Fruit fly (Drosophila melanogaster) whole organism, embryonic: ENCODE measurements around the gene CG14452.

ENCODE experiments used
- Ada2b ChIP-seq: fragments of 200-800 bp; sonication (Bioruptor generic); IDR thresholded peaks from 2 replicates; pipeline ENCODE4 v1.3.6; 2022; ENCODE audit warnings: missing biosample characterization, missing genetic modification characterization
- Adf1 ChIP-seq: fragments of 200-800 bp; sonication (Bioruptor generic); IDR thresholded peaks from 2 replicates; pipeline ENCODE4 v1.3.6; 2022; ENCODE audit warnings: missing biosample characterization, missing genetic modification characterization
- B-H1 ChIP-seq: fragments of 200-800 bp; sonication (Bioruptor generic); IDR thresholded peaks from 3 replicates; pipeline ENCODE4 v1.3.6; 2022; ENCODE audit warnings: missing biosample characterization, missing genetic modification characterization
- Bgb ChIP-seq: fragments of 200-800 bp; sonication (Bioruptor generic); IDR thresholded peaks from 2 replicates; pipeline ENCODE4 v1.3.6; 2022; ENCODE audit warnings: missing biosample characterization, missing genetic modification characterization; ENCODE audit not compliant: partially characterized antibody
- CG12299 ChIP-seq: fragments of 200-800 bp; sonication (Bioruptor generic); optimal IDR thresholded peaks from 2 replicates; lab custom pipeline; 2018; ENCODE audit warnings: missing biosample characterization, mild to moderate bottlenecking, missing genetic modification characterization
- CG13287 ChIP-seq: fragments of 200-800 bp; sonication (Bioruptor generic); IDR thresholded peaks from 2 replicates; pipeline ENCODE4 v1.3.6; 2022; ENCODE audit warnings: missing biosample characterization, missing genetic modification characterization; ENCODE audit not compliant: partially characterized antibody
- CG13424 ChIP-seq: fragments of 200-800 bp; sonication (Bioruptor generic); optimal IDR thresholded peaks from 2 replicates; lab custom pipeline; 2019; ENCODE audit warnings: missing biosample characterization, mild to moderate bottlenecking, missing genetic modification characterization, moderate library complexity
- CG16779 ChIP-seq: fragments of 200-800 bp; sonication (Bioruptor generic); IDR thresholded peaks from 2 replicates; pipeline ENCODE4 v1.3.6; 2022; ENCODE audit warnings: missing biosample characterization, missing genetic modification characterization
- CG17829 ChIP-seq: fragments of 200-800 bp; optimal IDR thresholded peaks from 2 replicates; lab custom pipeline; 2019; ENCODE audit warnings: missing biosample characterization, mild to moderate bottlenecking, missing genetic modification characterization, moderate library complexity
- CG18011 ChIP-seq: fragments of 200-800 bp; sonication (Bioruptor generic); optimal IDR thresholded peaks from 2 replicates; lab custom pipeline; 2017; ENCODE audit warnings: missing biosample characterization, missing genetic modification characterization, mild to moderate bottlenecking, moderate library complexity, missing genotype
- CG2120 ChIP-seq: fragments of 200-800 bp; sonication (Bioruptor generic); optimal IDR thresholded peaks from 3 replicates; lab custom pipeline; 2016; ENCODE audit warnings: missing biosample characterization, missing genetic modification characterization
- CG2202 ChIP-seq: fragments of 200-800 bp; sonication (Bioruptor generic); optimal IDR thresholded peaks from 2 replicates; lab custom pipeline; 2018; ENCODE audit warnings: missing biosample characterization, mild to moderate bottlenecking, missing genetic modification characterization
- CG2712 ChIP-seq: fragments of 200-800 bp; optimal IDR thresholded peaks from 3 replicates; lab custom pipeline; 2019; ENCODE audit warnings: missing biosample characterization, mild to moderate bottlenecking, missing genetic modification characterization, moderate library complexity
- CG2889 ChIP-seq: fragments of 200-800 bp; sonication (Bioruptor generic); IDR thresholded peaks from 3 replicates; pipeline ENCODE4 v1.3.6; 2022; ENCODE audit warnings: missing biosample characterization, missing genetic modification characterization
- CG3065 ChIP-seq: fragments of 200-800 bp; sonication (Bioruptor generic); optimal IDR thresholded peaks from 2 replicates; lab custom pipeline; 2016; ENCODE audit warnings: missing biosample characterization, missing genetic modification characterization
- CG4404 ChIP-seq: fragments of 200-800 bp; sonication (Bioruptor generic); IDR thresholded peaks from 2 replicates; pipeline ENCODE4 v1.3.6; 2022; ENCODE audit warnings: missing biosample characterization, missing genetic modification characterization
- CG6254 ChIP-seq: fragments of 200-800 bp; sonication (Bioruptor generic); optimal IDR thresholded peaks from 3 replicates; lab custom pipeline; 2017; ENCODE audit warnings: mild to moderate bottlenecking, missing biosample characterization, missing genetic modification reagents, missing genetic modification characterization
- CG7987 ChIP-seq: fragments of 200-800 bp; sonication (Bioruptor generic); optimal IDR thresholded peaks from 2 replicates; lab custom pipeline; 2018; ENCODE audit warnings: missing biosample characterization, mild to moderate bottlenecking, missing genetic modification characterization, moderate library complexity
- CrebB ChIP-seq: fragments of 200-800 bp; sonication (Bioruptor generic); optimal IDR thresholded peaks from 3 replicates; lab custom pipeline; 2018; ENCODE audit warnings: missing biosample characterization, mild to moderate bottlenecking, missing genetic modification characterization
- D19B ChIP-seq: fragments of 200-800 bp; sonication (Bioruptor generic); optimal IDR thresholded peaks from 2 replicates; lab custom pipeline; 2017; ENCODE audit warnings: missing biosample characterization, mild to moderate bottlenecking, missing genetic modification characterization
- Dll ChIP-seq: fragments of 200-800 bp; sonication (Bioruptor generic); IDR thresholded peaks from 4 replicates; pipeline ENCODE4 v1.3.6; 2022; ENCODE audit warnings: missing biosample characterization, missing genetic modification characterization; ENCODE audit not compliant: partially characterized antibody
- Ets65A ChIP-seq: fragments of 200-800 bp; sonication (Bioruptor generic); peaks from one replicate; lab custom pipeline; 2016; ENCODE audit warnings: missing biosample characterization, missing genetic modification characterization
- Fer3 ChIP-seq: fragments of 200-800 bp; sonication (Bioruptor generic); optimal IDR thresholded peaks from 2 replicates; lab custom pipeline; 2018; ENCODE audit warnings: missing biosample characterization, mild to moderate bottlenecking, missing genetic modification characterization, moderate library complexity
- Gsc ChIP-seq: fragments of 200-800 bp; sonication (Bioruptor generic); IDR thresholded peaks from 2 replicates; pipeline ENCODE4 v1.3.6; 2022; ENCODE audit warnings: missing biosample characterization, missing genetic modification characterization
- Hmx ChIP-seq: fragments of 200-800 bp; sonication (Bioruptor generic); optimal IDR thresholded peaks from 2 replicates; lab custom pipeline; 2016; ENCODE audit warnings: missing biosample characterization, missing genetic modification characterization
- Hr39 ChIP-seq: fragments of >200 bp; optimal IDR thresholded peaks from 2 replicates; lab custom pipeline; 2017
- Lhr ChIP-seq: fragments of 200-800 bp; sonication (Bioruptor generic); optimal IDR thresholded peaks from 3 replicates; lab custom pipeline; 2017; ENCODE audit warnings: mild to moderate bottlenecking, missing biosample characterization, missing genetic modification reagents, missing genetic modification characterization
- Opbp ChIP-seq: fragments of 200-800 bp; sonication (Bioruptor generic); IDR thresholded peaks from 3 replicates; pipeline ENCODE4 v1.3.6; 2022; ENCODE audit warnings: missing biosample characterization, missing genetic modification characterization; ENCODE audit not compliant: partially characterized antibody
- Ptx1 ChIP-seq: fragments of 200-800 bp; sonication (Bioruptor generic); IDR thresholded peaks from 2 replicates; pipeline ENCODE4 v1.3.6; 2022; ENCODE audit warnings: missing biosample characterization, missing genetic modification characterization
- Xbp1 ChIP-seq: fragments of 200-800 bp; sonication (Bioruptor generic); optimal IDR thresholded peaks from 3 replicates; lab custom pipeline; 2016; ENCODE audit warnings: missing biosample characterization, mild to moderate bottlenecking, missing genetic modification characterization
- ap ChIP-seq: fragments of 200-800 bp; sonication (Bioruptor generic); IDR thresholded peaks from 2 replicates; pipeline ENCODE4 v1.3.6; 2022; ENCODE audit warnings: missing biosample characterization, missing genetic modification characterization
- ato ChIP-seq: fragments of 200-800 bp; sonication (Bioruptor generic); IDR thresholded peaks from 2 replicates; pipeline ENCODE4 v1.3.6; 2022; ENCODE audit warnings: missing biosample characterization, missing genetic modification characterization; ENCODE audit not compliant: partially characterized antibody
- az2 ChIP-seq: fragments of 200-800 bp; sonication (Bioruptor generic); optimal IDR thresholded peaks from 3 replicates; lab custom pipeline; 2016; ENCODE audit warnings: missing biosample characterization, missing genetic modification characterization
- chm ChIP-seq: fragments of 200-800 bp; sonication (Bioruptor generic); IDR thresholded peaks from 2 replicates; pipeline ENCODE4 v1.3.6; 2022; ENCODE audit warnings: missing biosample characterization, missing genetic modification characterization
- ci ChIP-seq: fragments of 200-800 bp; sonication (Bioruptor generic); IDR thresholded peaks from 3 replicates; pipeline ENCODE4 v1.3.6; 2022; ENCODE audit warnings: missing biosample characterization, missing genetic modification characterization
- dati ChIP-seq: fragments of 200-800 bp; sonication (Bioruptor generic); IDR thresholded peaks from 2 replicates; pipeline ENCODE4 v1.3.6; 2022; ENCODE audit warnings: missing biosample characterization, missing genetic modification characterization
- gcm ChIP-seq: fragments of 200-800 bp; sonication (Bioruptor generic); optimal IDR thresholded peaks from 2 replicates; lab custom pipeline; 2019; ENCODE audit warnings: missing biosample characterization, mild to moderate bottlenecking, missing genetic modification characterization, moderate library complexity
- gt ChIP-seq: fragments of 200-800 bp; sonication (Bioruptor generic); IDR thresholded peaks from 2 replicates; pipeline ENCODE4 v1.3.6; 2022; ENCODE audit warnings: missing biosample characterization, missing genetic modification characterization
- hth ChIP-seq: fragments of >200 bp; optimal IDR thresholded peaks from 2 replicates; lab custom pipeline; 2017; ENCODE audit warnings: inconsistent platforms
- insv ChIP-seq, 2 experiments: fragments of 200-800 bp; sonication (Bioruptor generic); optimal IDR thresholded peaks; 3 replicates each; lab custom pipeline; 2016 to 2018; ENCODE audit warnings: missing biosample characterization in 2 of 2, missing genetic modification characterization in 2 of 2
- kay ChIP-seq: fragments of 200-800 bp; sonication (Bioruptor generic); optimal IDR thresholded peaks from 2 replicates; lab custom pipeline; 2016; ENCODE audit warnings: missing biosample characterization, missing genetic modification characterization
- nau ChIP-seq: fragments of 200-800 bp; sonication (Bioruptor generic); optimal IDR thresholded peaks from 3 replicates; lab custom pipeline; 2017; ENCODE audit warnings: missing biosample characterization, mild to moderate bottlenecking, missing genetic modification characterization, missing genetic modification reagents
- pita ChIP-seq: fragments of 200-800 bp; sonication (Bioruptor generic); optimal IDR thresholded peaks from 2 replicates; lab custom pipeline; 2017; ENCODE audit warnings: missing biosample characterization, mild to moderate bottlenecking, missing genetic modification characterization
- repo ChIP-seq: fragments of 200-800 bp; sonication (Bioruptor generic); optimal IDR thresholded peaks from 2 replicates; lab custom pipeline; 2016; ENCODE audit warnings: missing biosample characterization, missing genetic modification characterization
- row ChIP-seq: fragments of 200-800 bp; sonication (Bioruptor generic); IDR thresholded peaks from 3 replicates; pipeline ENCODE4 v1.3.6; 2022; ENCODE audit warnings: missing biosample characterization, missing genetic modification characterization
- sc ChIP-seq, 3 experiments: fragments of >200 bp in 2 of 3; fragments of 200-800 bp in 1 of 3; sonication (Bioruptor generic) in 1 of 3; optimal IDR thresholded peaks; 2 replicates in 2 of 3; 3 replicates in 1 of 3; lab custom pipeline; 2017; ENCODE audit warnings: mild to moderate bottlenecking in 1 of 3, missing biosample characterization in 1 of 3, missing genetic modification characterization in 1 of 3, missing genetic modification reagents in 1 of 3
- sens ChIP-seq: fragments of 200-800 bp; sonication (Bioruptor generic); peaks from one replicate; lab custom pipeline; 2016; ENCODE audit warnings: missing biosample characterization, missing genetic modification characterization
- sisA ChIP-seq: fragments of 200-800 bp; sonication (Bioruptor generic); IDR thresholded peaks from 2 replicates; pipeline ENCODE4 v1.3.6; 2022; ENCODE audit warnings: missing biosample characterization, missing genetic modification characterization
- ssp ChIP-seq: fragments of 200-800 bp; sonication (Bioruptor generic); IDR thresholded peaks from 2 replicates; pipeline ENCODE4 v1.3.6; 2022; ENCODE audit warnings: missing biosample characterization, missing genetic modification characterization
- stc ChIP-seq: fragments of 200-800 bp; sonication (Bioruptor generic); IDR thresholded peaks from 2 replicates; pipeline ENCODE4 v1.3.6; 2022; ENCODE audit warnings: missing biosample characterization, missing genetic modification characterization
- usp ChIP-seq: fragments of >200 bp; optimal IDR thresholded peaks from 2 replicates; lab custom pipeline; 2017; ENCODE audit warnings: missing biosample characterization, missing genetic modification characterization

Gene CG14452

dm6 chr3L:22724046-22724771 lies 28.5 kb downstream of the CG14452 start (continued):
- TF ChIP-seq CG2889 (GFP tag; lab: Robert Waterston, UW) = no peak
- TF ChIP-seq Hr39 (lab: Kevin White, UChicago) = no peak
- 0 out of 2 replicates have a peak, but pooled peaks have one; percentile 27 for TF ChIP-seq Adf1 (GFP tag; lab: Robert Waterston, UW)
- no peak for TF ChIP-seq Gsc (GFP tag; lab: Robert Waterston, UW)
- no peak for TF ChIP-seq chm (GFP tag; lab: Robert Waterston, UW)
- no peak for TF ChIP-seq nau
- TF ChIP-seq gt (GFP tag; lab: Robert Waterston, UW) = no peak
- no peak for TF ChIP-seq sens
- TF ChIP-seq CG2202 (tag; lab: Kevin White, UChicago) = no peak
- TF ChIP-seq stc (GFP tag; lab: Robert Waterston, UW) = no peak
- TF ChIP-seq Ada2b = no peak
- TF ChIP-seq Bgb (GFP tag; lab: Robert Waterston, UW) = no peak
- 0 out of 3 replicates have a peak, but pooled peaks have one; percentile 34 for TF ChIP-seq ci
- TF ChIP-seq sc (optimal IDR thresholded peaks at IDR 0.05; lab: Kevin White, UChicago) = no peak
- no peak for TF ChIP-seq sc (GFP tag; optimal IDR thresholded peaks at IDR 0.05; lab: Kevin White, UChicago)
- no peak for TF ChIP-seq B-H1 (GFP tag; lab: Robert Waterston, UW)
- no peak for TF ChIP-seq CrebB (tag; lab: Kevin White, UChicago)
- TF ChIP-seq ap (GFP tag; lab: Robert Waterston, UW) = no peak
- TF ChIP-seq insv (GFP tag; optimal IDR thresholded peaks at IDR 0.05; lab: Kevin White, UChicago) = no peak
- no peak for TF ChIP-seq CG7987 (GFP tag; lab: Kevin White, UChicago)
- TF ChIP-seq Dll = 0 out of 4 replicates have a peak, but pooled peaks have one; percentile 27
- TF ChIP-seq hth (lab: Kevin White, UChicago) = no peak
- TF ChIP-seq Lhr (GFP tag; lab: Kevin White, UChicago) = no peak
- TF ChIP-seq CG12299 (tag; lab: Kevin White, UChicago) = no peak
- TF ChIP-seq ato = no peak
- peak; percentile 38 for TF ChIP-seq ssp
- peak; percentile 36 for TF ChIP-seq CG13287
- no peak for TF ChIP-seq Fer3 (tag; lab: Kevin White, UChicago)
- TF ChIP-seq sisA (GFP tag; lab: Robert Waterston, UW) = no peak
- no peak for TF ChIP-seq CG2120 (GFP tag; lab: Kevin White, UChicago)
- TF ChIP-seq D19B (GFP tag; lab: Kevin White, UChicago) = peak; percentile 62
- no peak for TF ChIP-seq CG16779 (GFP tag; lab: Robert Waterston, UW)
- TF ChIP-seq usp = no peak
- no peak for TF ChIP-seq CG4404 (GFP tag; lab: Robert Waterston, UW)
- no peak for TF ChIP-seq CG6254
- no peak for TF ChIP-seq kay (GFP tag; lab: Kevin White, UChicago)
- TF ChIP-seq CG3065 = peak; percentile 40
- TF ChIP-seq Ets65A (GFP tag; lab: Kevin White, UChicago) = no peak
- no peak for TF ChIP-seq CG13424 (tag; lab: Kevin White, UChicago)
- no peak for TF ChIP-seq gcm
- no peak for TF ChIP-seq pita (GFP tag; lab: Kevin White, UChicago)
- no peak for TF ChIP-seq repo (GFP tag; lab: Kevin White, UChicago)
- TF ChIP-seq dati (GFP tag; lab: Robert Waterston, UW) = no peak
- TF ChIP-seq CG17829 (tag; lab: Kevin White, UChicago) = no peak
- no peak for TF ChIP-seq az2
- TF ChIP-seq CG18011 (GFP tag; lab: Kevin White, UChicago) = no peak
- no peak for TF ChIP-seq Ptx1
- TF ChIP-seq Hmx (GFP tag; lab: Kevin White, UChicago) = no peak
- peak; percentile 1 for TF ChIP-seq CG2712 (tag; lab: Kevin White, UChicago)
- no peak for TF ChIP-seq Xbp1
- TF ChIP-seq Opbp (GFP tag; lab: Robert Waterston, UW) = no peak
- no peak; the same call in 2 of the 3 replicates for TF ChIP-seq row
